Fruit fly (Drosophila melanogaster) whole organism, embryonic: ENCODE measurements around the gene CG33107.

ENCODE experiments used
- Atf-2 ChIP-seq: fragments of 200-800 bp; sonication (Bioruptor generic); optimal IDR thresholded peaks from 2 replicates; lab custom pipeline; 2016; ENCODE audit warnings: missing biosample characterization, missing genetic modification characterization
- C15 ChIP-seq: fragments of 200-800 bp; sonication (Bioruptor generic); IDR thresholded peaks from 3 replicates; pipeline ENCODE4 v1.3.6; 2022; ENCODE audit warnings: missing biosample characterization, missing genetic modification characterization
- CG10147 ChIP-seq: fragments of 200-800 bp; sonication (Bioruptor generic); optimal IDR thresholded peaks from 2 replicates; lab custom pipeline; 2019; ENCODE audit warnings: missing biosample characterization, mild to moderate bottlenecking, missing genetic modification characterization, moderate library complexity
- CG11247 ChIP-seq: fragments of 200-800 bp; sonication (Bioruptor generic); IDR thresholded peaks from 2 replicates; pipeline ENCODE4 v1.3.6; 2022; ENCODE audit warnings: missing biosample characterization, missing genetic modification characterization
- CG11456 ChIP-seq: fragments of 200-800 bp; sonication (Bioruptor generic); IDR thresholded peaks from 3 replicates; pipeline ENCODE4 v1.3.6; 2022; ENCODE audit warnings: missing biosample characterization, missing genetic modification characterization
- CG11696 ChIP-seq: fragments of 200-800 bp; sonication (Bioruptor generic); IDR thresholded peaks from 2 replicates; pipeline ENCODE4 v1.3.6; 2022; ENCODE audit warnings: missing biosample characterization, missing genetic modification characterization
- CG12236 ChIP-seq: fragments of 200-800 bp; sonication (Bioruptor generic); optimal IDR thresholded peaks from 2 replicates; lab custom pipeline; 2016; ENCODE audit warnings: missing biosample characterization, missing genetic modification characterization
- CG13296 ChIP-seq: fragments of 200-800 bp; sonication (Bioruptor generic); optimal IDR thresholded peaks from 3 replicates; lab custom pipeline; 2018; ENCODE audit warnings: missing biosample characterization, mild to moderate bottlenecking, missing genetic modification characterization
- CG14441 ChIP-seq: fragments of 200-800 bp; sonication (Bioruptor generic); IDR thresholded peaks from 2 replicates; pipeline ENCODE4 v1.3.6; 2022; ENCODE audit warnings: missing biosample characterization, missing genetic modification characterization
- CG14667 ChIP-seq: fragments of 200-800 bp; sonication (Bioruptor generic); IDR thresholded peaks from 2 replicates; pipeline ENCODE4 v1.3.6; 2022; ENCODE audit warnings: missing biosample characterization, missing genetic modification characterization
- CG15073 ChIP-seq: fragments of 200-800 bp; sonication (Bioruptor generic); optimal IDR thresholded peaks from 2 replicates; lab custom pipeline; 2016; ENCODE audit warnings: missing biosample characterization, missing genetic modification characterization
- CG1529 ChIP-seq: fragments of 200-800 bp; sonication (Bioruptor generic); optimal IDR thresholded peaks from 3 replicates; lab custom pipeline; 2018; ENCODE audit warnings: missing biosample characterization, missing genetic modification characterization
- CG15514 ChIP-seq: fragments of 200-800 bp; sonication (Bioruptor generic); optimal IDR thresholded peaks from 3 replicates; lab custom pipeline; 2017; ENCODE audit warnings: missing biosample characterization, missing genetic modification characterization, mild to moderate bottlenecking, moderate library complexity, missing genetic modification reagents
- CG15601 ChIP-seq: fragments of 200-800 bp; sonication (Bioruptor generic); optimal IDR thresholded peaks from 3 replicates; lab custom pipeline; 2019; ENCODE audit warnings: missing biosample characterization, mild to moderate bottlenecking, missing genetic modification characterization, moderate library complexity
- CG1603 ChIP-seq: fragments of 200-800 bp; sonication (Bioruptor generic); optimal IDR thresholded peaks from 2 replicates; lab custom pipeline; 2019; ENCODE audit warnings: missing biosample characterization, mild to moderate bottlenecking, missing genetic modification characterization, moderate library complexity
- CG2199 ChIP-seq: fragments of 200-800 bp; sonication (Bioruptor generic); IDR thresholded peaks from 3 replicates; pipeline ENCODE4 v1.3.6; 2022; ENCODE audit warnings: missing biosample characterization, missing genetic modification characterization
- CG34422 ChIP-seq: fragments of 200-800 bp; sonication (Bioruptor generic); IDR thresholded peaks from 3 replicates; pipeline ENCODE4 v1.3.6; 2022; ENCODE audit warnings: missing biosample characterization, missing genetic modification characterization
- CG4404 ChIP-seq: fragments of 200-800 bp; sonication (Bioruptor generic); IDR thresholded peaks from 2 replicates; pipeline ENCODE4 v1.3.6; 2022; ENCODE audit warnings: missing biosample characterization, missing genetic modification characterization
- CG4707 ChIP-seq: fragments of 200-800 bp; sonication (Bioruptor generic); optimal IDR thresholded peaks from 2 replicates; lab custom pipeline; 2018; ENCODE audit warnings: missing biosample characterization, mild to moderate bottlenecking, missing genetic modification characterization, moderate library complexity
- CG6175 ChIP-seq: fragments of 200-800 bp; sonication (Bioruptor generic); IDR thresholded peaks from 3 replicates; pipeline ENCODE4 v1.3.6; 2022; ENCODE audit warnings: missing biosample characterization, missing genetic modification characterization
- CG6791 ChIP-seq: fragments of 200-800 bp; sonication (Bioruptor generic); IDR thresholded peaks from 3 replicates; pipeline ENCODE4 v1.3.6; 2022; ENCODE audit warnings: missing biosample characterization, missing genetic modification characterization; ENCODE audit not compliant: partially characterized antibody
- CG7786 ChIP-seq: fragments of 200-800 bp; sonication (Bioruptor generic); optimal IDR thresholded peaks from 2 replicates; lab custom pipeline; 2016; ENCODE audit warnings: missing biosample characterization, missing genetic modification characterization
- CG8281 ChIP-seq: fragments of 200-800 bp; sonication (Bioruptor generic); optimal IDR thresholded peaks from 2 replicates; lab custom pipeline; 2018; ENCODE audit warnings: missing biosample characterization, mild to moderate bottlenecking, missing genetic modification characterization, moderate library complexity
- Dad ChIP-seq: fragments of 200-800 bp; sonication (Bioruptor generic); optimal IDR thresholded peaks from 3 replicates; lab custom pipeline; 2016; ENCODE audit warnings: missing biosample characterization, missing genetic modification characterization
- Dek ChIP-seq: fragments of 200-800 bp; sonication (Bioruptor generic); optimal IDR thresholded peaks from 3 replicates; lab custom pipeline; 2019; ENCODE audit warnings: missing biosample characterization, mild to moderate bottlenecking, missing genetic modification characterization, moderate library complexity
- H15 ChIP-seq: fragments of 200-800 bp; sonication (Bioruptor generic); IDR thresholded peaks from 3 replicates; pipeline ENCODE4 v1.3.6; 2022; ENCODE audit warnings: missing biosample characterization, missing genetic modification characterization
- Hmx ChIP-seq: fragments of 200-800 bp; sonication (Bioruptor generic); optimal IDR thresholded peaks from 2 replicates; lab custom pipeline; 2016; ENCODE audit warnings: missing biosample characterization, missing genetic modification characterization
- Hr51 ChIP-seq, 2 experiments: fragments of 200-800 bp; sonication (Bioruptor generic); optimal IDR thresholded peaks; 2 replicates in 1 of 2; 3 replicates in 1 of 2; lab custom pipeline; 2016 to 2018; ENCODE audit warnings: missing biosample characterization in 2 of 2, missing genetic modification characterization in 2 of 2, mild to moderate bottlenecking in 1 of 2, moderate library complexity in 1 of 2
- Nf-YC ChIP-seq: fragments of 200-800 bp; optimal IDR thresholded peaks from 3 replicates; lab custom pipeline; 2019; ENCODE audit warnings: missing biosample characterization, mild to moderate bottlenecking, missing genetic modification characterization, moderate library complexity
- Sin3A ChIP-seq: fragments of >200 bp; optimal IDR thresholded peaks from 2 replicates; lab custom pipeline; 2018
- Sox100B ChIP-seq: fragments of 200-800 bp; sonication (Bioruptor generic); optimal IDR thresholded peaks from 3 replicates; lab custom pipeline; 2018; ENCODE audit warnings: missing biosample characterization, mild to moderate bottlenecking, missing genetic modification characterization
- Ssrp ChIP-seq: fragments of 200-800 bp; sonication (Bioruptor generic); optimal IDR thresholded peaks from 2 replicates; lab custom pipeline; 2018; ENCODE audit warnings: missing biosample characterization, mild to moderate bottlenecking, missing genetic modification characterization, moderate library complexity
- ara ChIP-seq: fragments of 200-800 bp; sonication (Bioruptor generic); IDR thresholded peaks from 2 replicates; pipeline ENCODE4 v1.3.6; 2022; ENCODE audit warnings: missing biosample characterization, missing genetic modification characterization
- croc ChIP-seq: fragments of 200-800 bp; sonication (Bioruptor generic); conservative IDR thresholded peaks from 3 replicates; pipeline ENCODE4 v1.3.6; 2022; ENCODE audit warnings: missing biosample characterization, missing genetic modification characterization
- dimm ChIP-seq: fragments of 200-800 bp; sonication (Bioruptor generic); IDR thresholded peaks from 2 replicates; pipeline ENCODE4 v1.3.6; 2022; ENCODE audit warnings: missing biosample characterization, missing genetic modification characterization
- dysf ChIP-seq: fragments of 200-800 bp; sonication (Bioruptor generic); IDR thresholded peaks from 3 replicates; pipeline ENCODE4 v1.3.6; 2022; ENCODE audit warnings: missing biosample characterization, missing genetic modification characterization
- emc ChIP-seq: fragments of 200-800 bp; sonication (Bioruptor generic); optimal IDR thresholded peaks from 2 replicates; lab custom pipeline; 2016; ENCODE audit warnings: missing biosample characterization, missing genetic modification characterization
- ems ChIP-seq: fragments of 200-800 bp; sonication (Bioruptor generic); optimal IDR thresholded peaks from 3 replicates; lab custom pipeline; 2016; ENCODE audit warnings: missing biosample characterization, missing genetic modification characterization
- fd64A ChIP-seq: fragments of 200-800 bp; sonication (Bioruptor generic); optimal IDR thresholded peaks from 3 replicates; lab custom pipeline; 2018; ENCODE audit warnings: missing biosample characterization, mild to moderate bottlenecking, missing genetic modification characterization
- fru ChIP-seq: fragments of >200 bp; optimal IDR thresholded peaks from 2 replicates; lab custom pipeline; 2017
- gce ChIP-seq: fragments of 200-800 bp; sonication (Bioruptor generic); IDR thresholded peaks from 3 replicates; pipeline ENCODE4 v1.3.6; 2022; ENCODE audit warnings: missing biosample characterization, missing genetic modification characterization
- ken ChIP-seq: fragments of 200-800 bp; sonication (Bioruptor generic); IDR thresholded peaks from 3 replicates; pipeline ENCODE4 v1.3.6; 2022; ENCODE audit warnings: missing biosample characterization, missing genetic modification characterization
- lilli ChIP-seq: fragments of 200-800 bp; sonication (Bioruptor generic); optimal IDR thresholded peaks from 3 replicates; lab custom pipeline; 2016; ENCODE audit warnings: missing biosample characterization, missing genetic modification characterization
- org-1 ChIP-seq: fragments of 200-800 bp; sonication (Bioruptor generic); optimal IDR thresholded peaks from 2 replicates; lab custom pipeline; 2017; ENCODE audit warnings: missing biosample characterization, missing genetic modification characterization
- p53 ChIP-seq: fragments of 200-800 bp; sonication (Bioruptor generic); optimal IDR thresholded peaks from 2 replicates; lab custom pipeline; 2016; ENCODE audit warnings: missing biosample characterization, missing genetic modification characterization
- scrt ChIP-seq: fragments of 200-800 bp; sonication (Bioruptor generic); optimal IDR thresholded peaks from 2 replicates; lab custom pipeline; 2018; ENCODE audit warnings: missing biosample characterization, mild to moderate bottlenecking, missing genetic modification characterization, moderate library complexity
- slbo ChIP-seq: fragments of 200-800 bp; sonication (Bioruptor generic); IDR thresholded peaks from 2 replicates; pipeline ENCODE4 v1.3.6; 2022; ENCODE audit warnings: missing biosample characterization, missing genetic modification characterization
- slou ChIP-seq: fragments of 200-800 bp; sonication (Bioruptor generic); optimal IDR thresholded peaks from 3 replicates; lab custom pipeline; 2016; ENCODE audit warnings: missing biosample characterization, missing genetic modification characterization
- sr ChIP-seq: fragments of 200-800 bp; sonication (Bioruptor generic); IDR thresholded peaks from 3 replicates; pipeline ENCODE4 v1.3.6; 2022; ENCODE audit warnings: missing biosample characterization, missing genetic modification characterization
- tio ChIP-seq: fragments of 200-800 bp; sonication (Bioruptor generic); optimal IDR thresholded peaks from 2 replicates; lab custom pipeline; 2017; ENCODE audit warnings: missing biosample characterization, missing genetic modification characterization, inconsistent platforms
- trem ChIP-seq: fragments of 200-800 bp; optimal IDR thresholded peaks from 3 replicates; lab custom pipeline; 2019; ENCODE audit warnings: missing biosample characterization, mild to moderate bottlenecking, missing genetic modification characterization, moderate library complexity
- yki ChIP-seq: fragments of >200 bp; optimal IDR thresholded peaks from 3 replicates; lab custom pipeline; 2018
- z ChIP-seq: fragments of 200-800 bp; sonication (Bioruptor generic); IDR thresholded peaks from 3 replicates; pipeline ENCODE4 v1.3.6; 2022; ENCODE audit warnings: missing biosample characterization, missing genetic modification characterization

CG33107 gene

DNA sequence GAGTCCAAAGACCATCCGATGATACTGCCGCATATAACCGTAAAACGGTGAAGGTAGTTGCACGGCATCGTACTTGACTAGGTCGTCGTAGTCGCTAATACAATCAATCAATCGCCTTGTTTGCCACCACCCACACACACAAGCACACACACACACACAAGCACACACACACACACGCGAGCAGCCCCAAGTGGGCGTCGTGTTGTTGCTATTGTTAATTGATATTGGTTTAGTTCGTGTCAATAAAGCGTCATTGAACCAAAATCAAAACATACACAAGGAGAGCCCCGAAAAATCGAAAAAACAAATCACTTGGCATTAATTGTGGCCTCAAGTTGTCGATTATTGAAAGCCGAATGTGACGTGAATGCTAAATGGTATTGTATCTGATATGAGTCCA, 11.9 kb upstream of the CG33107 start (continued):
- TF ChIP-seq scrt (GFP tag; lab: Kevin White, UChicago) = peak; percentile 12
- no peak; the same call in 1 of the 2 replicates for TF ChIP-seq CG11696 (GFP tag; lab: Robert Waterston, UW)
- peak; percentile 66 for TF ChIP-seq CG15601 (tag; lab: Kevin White, UChicago)
- TF ChIP-seq CG1529 (GFP tag; lab: Kevin White, UChicago) = peak; percentile 36
- TF ChIP-seq gce (GFP tag; lab: Robert Waterston, UW) = peak; percentile 75
- TF ChIP-seq org-1 (GFP tag; lab: Kevin White, UChicago) = peak; percentile 40
- no peak for TF ChIP-seq CG14667 (GFP tag; lab: Robert Waterston, UW)
- peak; percentile 56 for TF ChIP-seq CG13296
- peak; percentile 26 for TF ChIP-seq Atf-2 (GFP tag; lab: Kevin White, UChicago)
- no peak for TF ChIP-seq yki
- TF ChIP-seq CG6791 = no peak
- no peak for TF ChIP-seq C15 (GFP tag; lab: Robert Waterston, UW)
- TF ChIP-seq fd64A (GFP tag; lab: Kevin White, UChicago) = peak; percentile 70
- no peak for TF ChIP-seq CG10147 (GFP tag; lab: Kevin White, UChicago)
- peak; percentile 52; the same call in 1 of the 2 replicates for TF ChIP-seq CG11247 (GFP tag; lab: Robert Waterston, UW)
- TF ChIP-seq CG6175 = no peak
- TF ChIP-seq trem (tag; lab: Kevin White, UChicago) = no peak
- no peak for TF ChIP-seq emc (GFP tag; lab: Kevin White, UChicago)
- TF ChIP-seq dysf (GFP tag; lab: Robert Waterston, UW) = no peak; the same call in 2 of the 3 replicates
- no peak for TF ChIP-seq dimm (GFP tag; lab: Robert Waterston, UW)
- no peak for TF ChIP-seq ems (GFP tag; lab: Kevin White, UChicago)
- TF ChIP-seq CG34422 (GFP tag; lab: Robert Waterston, UW) = 0 out of 3 replicates have a peak, but pooled peaks have one; percentile 33
- TF ChIP-seq Dek (tag; lab: Kevin White, UChicago) = no peak
- TF ChIP-seq z (GFP tag; lab: Robert Waterston, UW) = 0 out of 3 replicates have a peak, but pooled peaks have one; percentile 35
- TF ChIP-seq fru (lab: Kevin White, UChicago) = no peak
- TF ChIP-seq Ssrp (tag; lab: Kevin White, UChicago) = no peak
- TF ChIP-seq lilli = no peak
- peak; percentile 54; the same call in 1 of the 3 replicates for TF ChIP-seq sr (GFP tag; lab: Robert Waterston, UW)
- no peak; the same call in 1 of the 2 replicates for TF ChIP-seq CG14441
- no peak for TF ChIP-seq Sin3A (lab: Kevin White, UChicago)
- peak; percentile 32 for TF ChIP-seq CG7786 (GFP tag; lab: Kevin White, UChicago)
- TF ChIP-seq ken (GFP tag; lab: Robert Waterston, UW) = no peak
- no peak for TF ChIP-seq Sox100B (GFP tag; lab: Kevin White, UChicago)
- peak; percentile 64 for TF ChIP-seq CG1603 (tag; lab: Kevin White, UChicago)
- no peak for TF ChIP-seq H15
- no peak for TF ChIP-seq Nf-YC (tag; lab: Kevin White, UChicago)
- TF ChIP-seq CG4404 = no peak
- peak; percentile 3 for TF ChIP-seq Dad (GFP tag; lab: Kevin White, UChicago)
- peak; percentile 38 for TF ChIP-seq CG8281 (tag; lab: Kevin White, UChicago)
- TF ChIP-seq Hmx (GFP tag; lab: Kevin White, UChicago) = no peak
- TF ChIP-seq slou (GFP tag; lab: Kevin White, UChicago) = no peak
- 0 out of 3 replicates have a peak, but pooled peaks have one; percentile 35 for TF ChIP-seq CG11456
- TF ChIP-seq CG4707 (GFP tag; lab: Kevin White, UChicago) = peak; percentile 40
- TF ChIP-seq croc = no peak
- TF ChIP-seq p53 (GFP tag; lab: Kevin White, UChicago) = peak; percentile 54
- no peak for TF ChIP-seq CG15073 (GFP tag; lab: Kevin White, UChicago)
- no peak for TF ChIP-seq tio
- peak; percentile 57; the same call in 1 of the 3 replicates for TF ChIP-seq CG2199 (GFP tag; lab: Robert Waterston, UW)
- TF ChIP-seq Hr51 (GFP tag; optimal IDR thresholded peaks at IDR 0.05; lab: Kevin White, UChicago) = no peak
- TF ChIP-seq CG15514 (GFP tag; lab: Kevin White, UChicago) = peak; percentile 59
- TF ChIP-seq ara (GFP tag; lab: Robert Waterston, UW) = peak; percentile 56
- TF ChIP-seq slbo = no peak
- peak; percentile 53 for TF ChIP-seq CG12236 (GFP tag; lab: Kevin White, UChicago)
